Worm (Caenorhabditis elegans) whole organism, L2 larva: ENCODE measurements around the gene fbxa-167.
A peak's percentile ranks its signal among the peaks of the same experiment; 100 is the strongest.

Experiments used
- C34F6.9 ChIP-seq: fragments of 150-350 bp; optimal IDR thresholded peaks from 2 replicates; lab custom pipeline; 2014; ENCODE audit warnings: missing biosample characterization, missing genetic modification characterization
- F13H6.1 ChIP-seq: sonication (generic microtip); optimal IDR thresholded peaks from 2 replicates; lab custom pipeline; 2016; ENCODE audit warnings: missing genetic modification characterization, missing compliant biosample characterization
- R02D3.7 ChIP-seq: fragments of 150-350 bp; optimal IDR thresholded peaks from 2 replicates; lab custom pipeline; 2014; ENCODE audit warnings: missing biosample characterization, missing genetic modification characterization
- alr-1 ChIP-seq: fragments of 150-350 bp; optimal IDR thresholded peaks from 2 replicates; lab custom pipeline; 2014; ENCODE audit warnings: missing biosample characterization, missing genetic modification characterization
- aly-2 ChIP-seq: fragments of 150-350 bp; optimal IDR thresholded peaks from 2 replicates; lab custom pipeline; 2014; ENCODE audit warnings: missing biosample characterization, missing genetic modification characterization
- ama-1 ChIP-seq: fragments of 150-350 bp; optimal IDR thresholded peaks from 2 replicates; lab custom pipeline; 2018; ENCODE audit warnings: inconsistent platforms
- blmp-1 ChIP-seq: sonication (generic microtip); optimal IDR thresholded peaks from 2 replicates; lab custom pipeline; 2017; ENCODE audit warnings: missing genetic modification characterization, mild to moderate bottlenecking, missing compliant biosample characterization, antibody characterized with exemption, moderate library complexity; ENCODE audit not compliant: insufficient read depth
- ceh-82 ChIP-seq: fragments of 150-350 bp; optimal IDR thresholded peaks from 2 replicates; lab custom pipeline; 2014; ENCODE audit warnings: missing biosample characterization, missing genetic modification characterization
- dmd-4 ChIP-seq: sonication (generic microtip); optimal IDR thresholded peaks from 2 replicates; lab custom pipeline; 2017; ENCODE audit warnings: missing biosample characterization, missing genetic modification characterization
- egl-27 ChIP-seq: sonication (generic microtip); optimal IDR thresholded peaks from 3 replicates; lab custom pipeline; 2017; ENCODE audit warnings: missing biosample characterization, missing genetic modification reagents, missing genetic modification characterization
- elt-1 ChIP-seq: fragments of 150-350 bp; optimal IDR thresholded peaks from 2 replicates; lab custom pipeline; 2014; ENCODE audit warnings: missing biosample characterization, missing genetic modification characterization
- fos-1 ChIP-seq: fragments of 150-350 bp; optimal IDR thresholded peaks from 2 replicates; lab custom pipeline; 2014; ENCODE audit warnings: missing biosample characterization, missing genetic modification characterization
- gmeb-1 ChIP-seq: fragments of 150-350 bp; optimal IDR thresholded peaks from 2 replicates; lab custom pipeline; 2014; ENCODE audit warnings: missing biosample characterization, missing genetic modification characterization
- lin-13 ChIP-seq: fragments of 150-350 bp; optimal IDR thresholded peaks from 2 replicates; lab custom pipeline; 2014; ENCODE audit warnings: missing biosample characterization, missing genetic modification reagents, missing genetic modification characterization
- mab-5 ChIP-seq: fragments of 150-350 bp; optimal IDR thresholded peaks from 2 replicates; lab custom pipeline; 2014; ENCODE audit warnings: missing biosample characterization, missing genetic modification characterization
- mbf-1 ChIP-seq: sonication (generic microtip); optimal IDR thresholded peaks from 2 replicates; lab custom pipeline; 2017; ENCODE audit warnings: missing biosample characterization, missing genetic modification characterization
- mdl-1 ChIP-seq, 2 experiments: fragments of 150-350 bp in 1 of 2; sonication (generic microtip) in 1 of 2; optimal IDR thresholded peaks; 2 replicates each; lab custom pipeline; 2017; ENCODE audit warnings: missing biosample characterization in 2 of 2, missing genetic modification characterization in 2 of 2
- nhr-10 ChIP-seq: sonication (generic microtip); optimal IDR thresholded peaks from 2 replicates; lab custom pipeline; 2017; ENCODE audit warnings: missing biosample characterization, missing genetic modification characterization
- nhr-11 ChIP-seq: fragments of 150-350 bp; optimal IDR thresholded peaks from 2 replicates; lab custom pipeline; 2014; ENCODE audit warnings: missing biosample characterization, missing genetic modification characterization
- nhr-129 ChIP-seq: fragments of 150-350 bp; optimal IDR thresholded peaks from 2 replicates; lab custom pipeline; 2014; ENCODE audit warnings: missing biosample characterization, missing genetic modification characterization
- nhr-21 ChIP-seq: fragments of 150-350 bp; optimal IDR thresholded peaks from 2 replicates; lab custom pipeline; 2014; ENCODE audit warnings: missing biosample characterization, missing genetic modification characterization
- nhr-23 ChIP-seq: fragments of 150-350 bp; optimal IDR thresholded peaks from 2 replicates; lab custom pipeline; 2014; ENCODE audit warnings: missing biosample characterization, missing genetic modification reagents, missing genetic modification characterization
- nhr-237 ChIP-seq: fragments of 150-350 bp; optimal IDR thresholded peaks from 2 replicates; lab custom pipeline; 2014; ENCODE audit warnings: missing biosample characterization, missing genetic modification characterization
- nhr-25 ChIP-seq: fragments of 150-350 bp; sonication (generic microtip); optimal IDR thresholded peaks from 3 replicates; lab custom pipeline; 2014; ENCODE audit warnings: missing biosample characterization, missing genetic modification characterization
- nhr-77 ChIP-seq: fragments of 150-350 bp; optimal IDR thresholded peaks from 2 replicates; lab custom pipeline; 2014; ENCODE audit warnings: missing biosample characterization, missing genetic modification characterization
- peb-1 ChIP-seq: fragments of 150-350 bp; optimal IDR thresholded peaks from 2 replicates; lab custom pipeline; 2014; ENCODE audit warnings: missing biosample characterization, missing genetic modification characterization
- skn-1 ChIP-seq: sonication (generic microtip); optimal IDR thresholded peaks from 2 replicates; lab custom pipeline; 2017; ENCODE audit warnings: missing biosample characterization, missing genetic modification characterization
- sma-3 ChIP-seq: sonication (generic microtip); optimal IDR thresholded peaks from 2 replicates; lab custom pipeline; 2016; ENCODE audit warnings: missing genetic modification reagents, missing genetic modification characterization, missing compliant biosample characterization
- sma-9 ChIP-seq, 2 experiments: fragments of 150-350 bp in 1 of 2; sonication (generic microtip) in 1 of 2; optimal IDR thresholded peaks; 2 replicates each; lab custom pipeline; 2014 to 2016; ENCODE audit warnings: missing genetic modification characterization in 2 of 2, mild to moderate bottlenecking in 1 of 2, missing biosample characterization in 1 of 2, missing compliant biosample characterization in 1 of 2, missing genetic modification reagents in 1 of 2, moderate library complexity in 1 of 2
- snpc-4 ChIP-seq: fragments of 150-350 bp; optimal IDR thresholded peaks from 2 replicates; lab custom pipeline; 2014; ENCODE audit warnings: missing biosample characterization, missing genetic modification characterization
- unc-39 ChIP-seq: fragments of 150-350 bp; optimal IDR thresholded peaks from 2 replicates; lab custom pipeline; 2014; ENCODE audit warnings: missing biosample characterization, missing genetic modification characterization
- unc-55 ChIP-seq: fragments of 150-350 bp; sonication (generic microtip); optimal IDR thresholded peaks from 3 replicates; lab custom pipeline; 2014; ENCODE audit warnings: missing biosample characterization, missing genetic modification reagents, missing genetic modification characterization
- unc-62 ChIP-seq: fragments of 150-350 bp; optimal IDR thresholded peaks from 2 replicates; lab custom pipeline; 2014; ENCODE audit warnings: missing biosample characterization, missing genetic modification reagents, missing genetic modification characterization
- zag-1 ChIP-seq: fragments of 150-350 bp; optimal IDR thresholded peaks from 2 replicates; lab custom pipeline; 2014; ENCODE audit warnings: missing biosample characterization, missing genetic modification characterization
- ztf-1 ChIP-seq: fragments of 200-800 bp; sonication (Bioruptor generic); conservative IDR thresholded peaks from 2 replicates; pipeline ENCODE4 v1.3.6; 2022; ENCODE audit warnings: missing genetic modification characterization, missing compliant biosample characterization

Gene fbxa-167

ce11 chrII:13614516-13614915 is 26.8 kb upstream of the fbxa-167 start:
- TF ChIP-seq zag-1 (no peak), R02D3.7 (tag; lab: Kevin White, UChicago) (no peak), ceh-82 (no peak), mab-5 (tag; lab: Kevin White, UChicago) (no peak), dmd-4 (tag; lab: Kevin White, UChicago) (no peak), ztf-1 (GFP tag; lab: Robert Waterston, UW) (no peak), mbf-1 (tag; lab: Kevin White, UChicago) (no peak), lin-13 (GFP tag; lab: Kevin White, UChicago) (no peak), fos-1 (tag; lab: Kevin White, UChicago) (no peak), sma-3 (no peak), nhr-237 (tag; lab: Kevin White, UChicago) (no peak), nhr-11 (tag; lab: Kevin White, UChicago) (no peak), peb-1 (tag; lab: Kevin White, UChicago) (no peak), C34F6.9 (tag; lab: Kevin White, UChicago) (no peak), snpc-4 (no peak)

- TF ChIP-seq ama-1 (lab: Kevin White, UChicago) (no peak), nhr-25 (tag; lab: Kevin White, UChicago) (no peak), nhr-11 (tag; lab: Kevin White, UChicago) (no peak), mdl-1 (tag; optimal IDR thresholded peaks at IDR 0.05; lab: Kevin White, UChicago) (no peak)
- TF ChIP-seq, all 48 proteins: peak for 0
These were observed 25.3 kb upstream of the fbxa-167 start, which contains the start of gene gst-14 for ce11 chrII:13616000-13616399. Gene gst-14, minus strand, starts transcription at chrII:13616100.

ce11 chrII:13617808-13618207 is 23.5 kb upstream of the fbxa-167 start, which contains the start of gene gst-12:
Gene gst-12, minus strand, starts transcription at chrII:13618061.
- TF ChIP-seq ceh-82 (no peak), R02D3.7 (tag; lab: Kevin White, UChicago) (no peak), nhr-21 (tag; lab: Kevin White, UChicago) (peak; percentile 61), sma-9 (GFP tag; optimal IDR thresholded peaks at IDR 0.05; lab: Kevin White, UChicago) (peak; percentile 63), sma-9 (tag; optimal IDR thresholded peaks at IDR 0.05; lab: Kevin White, UChicago) (no peak)

ce11 chrII:13624330-13624729 is 17.0 kb upstream of the fbxa-167 start, which contains the start of gene gst-16:
Gene gst-16, minus strand, starts transcription at chrII:13624440.
- TF ChIP-seq peb-1 (tag; lab: Kevin White, UChicago), result no peak
- no peak for TF ChIP-seq egl-27
- peak; percentile 70 for TF ChIP-seq skn-1 (tag; lab: Kevin White, UChicago)
- no peak for TF ChIP-seq nhr-25 (tag; lab: Kevin White, UChicago)

ce11 chrII:13627001-13627400 is 14.3 kb upstream of the fbxa-167 start, which contains the start of gene gst-19:
Gene gst-19, minus strand, starts transcription at chrII:13627145.
- TF ChIP-seq unc-55 (GFP tag; lab: Kevin White, UChicago), result no peak
- no peak for TF ChIP-seq F13H6.1 (tag; lab: Kevin White, UChicago)
- TF ChIP-seq blmp-1 (tag; lab: Kevin White, UChicago), result no peak
- no peak for TF ChIP-seq nhr-129 (tag; lab: Kevin White, UChicago)
- TF ChIP-seq mbf-1 (tag; lab: Kevin White, UChicago), result no peak
- TF ChIP-seq snpc-4, result no peak
- no peak for TF ChIP-seq nhr-23
- TF ChIP-seq unc-39, result no peak
- no peak for TF ChIP-seq nhr-77 (tag; lab: Kevin White, UChicago)
- no peak for TF ChIP-seq nhr-21 (tag; lab: Kevin White, UChicago)
- no peak for TF ChIP-seq sma-9 (GFP tag; optimal IDR thresholded peaks at IDR 0.05; lab: Kevin White, UChicago)
- TF ChIP-seq sma-9 (tag; optimal IDR thresholded peaks at IDR 0.05; lab: Kevin White, UChicago), result no peak
- TF ChIP-seq R02D3.7 (tag; lab: Kevin White, UChicago), result no peak
- TF ChIP-seq aly-2 (tag; lab: Kevin White, UChicago), result no peak
- no peak for TF ChIP-seq dmd-4 (tag; lab: Kevin White, UChicago)
- TF ChIP-seq unc-62 (GFP tag; lab: Kevin White, UChicago), result no peak

ce11 chrII:13630690-13631089 is 10.6 kb upstream of the fbxa-167 start, which contains the start of the genes gst-17 and gst-18:
Gene gst-17, minus strand, starts transcription at chrII:13630790.
Gene gst-18, minus strand, starts transcription at chrII:13630887.
- TF ChIP-seq gmeb-1 (tag; lab: Kevin White, UChicago) (no peak), nhr-21 (tag; lab: Kevin White, UChicago) (no peak), alr-1 (tag; lab: Kevin White, UChicago) (no peak), skn-1 (tag; lab: Kevin White, UChicago) (no peak), elt-1 (tag; lab: Kevin White, UChicago) (no peak), mbf-1 (tag; lab: Kevin White, UChicago) (no peak), zag-1 (no peak), F13H6.1 (tag; lab: Kevin White, UChicago) (no peak), nhr-10 (no peak), mab-5 (tag; lab: Kevin White, UChicago) (no peak)
- TF ChIP-seq, all 48 proteins: peak for 0
